Fruit fly (Drosophila melanogaster) whole organism, embryonic: ENCODE measurements around the gene CG14893.

ENCODE experiments used
- BEAF-32 ChIP-seq: fragments of 200-800 bp; sonication (Bioruptor generic); optimal IDR thresholded peaks from 3 replicates; lab custom pipeline; 2017; ENCODE audit warnings: missing biosample characterization, missing genetic modification characterization, mild to moderate bottlenecking, moderate library complexity, missing genetic modification reagents
- CG11085 ChIP-seq: fragments of 200-800 bp; sonication (Bioruptor generic); IDR thresholded peaks from 2 replicates; pipeline ENCODE4 v1.3.6; 2022; ENCODE audit warnings: missing biosample characterization, missing genetic modification characterization
- CG11695 ChIP-seq: fragments of 200-800 bp; sonication (Bioruptor generic); IDR thresholded peaks from 3 replicates; pipeline ENCODE4 v1.3.6; 2022; ENCODE audit warnings: missing biosample characterization, missing genetic modification characterization
- CG12155 ChIP-seq: fragments of 200-800 bp; sonication (Bioruptor generic); optimal IDR thresholded peaks from 3 replicates; lab custom pipeline; 2016; ENCODE audit warnings: missing biosample characterization, missing genetic modification characterization
- CG12659 ChIP-seq: fragments of 200-800 bp; sonication (Bioruptor generic); optimal IDR thresholded peaks from 3 replicates; lab custom pipeline; 2017; ENCODE audit warnings: mild to moderate bottlenecking, missing biosample characterization, missing genetic modification reagents, missing genetic modification characterization
- CG15601 ChIP-seq: fragments of 200-800 bp; sonication (Bioruptor generic); optimal IDR thresholded peaks from 3 replicates; lab custom pipeline; 2019; ENCODE audit warnings: missing biosample characterization, mild to moderate bottlenecking, missing genetic modification characterization, moderate library complexity
- CG1603 ChIP-seq: fragments of 200-800 bp; sonication (Bioruptor generic); optimal IDR thresholded peaks from 2 replicates; lab custom pipeline; 2019; ENCODE audit warnings: missing biosample characterization, mild to moderate bottlenecking, missing genetic modification characterization, moderate library complexity
- CG17829 ChIP-seq: fragments of 200-800 bp; optimal IDR thresholded peaks from 2 replicates; lab custom pipeline; 2019; ENCODE audit warnings: missing biosample characterization, mild to moderate bottlenecking, missing genetic modification characterization, moderate library complexity
- CG18262 ChIP-seq: fragments of 200-800 bp; optimal IDR thresholded peaks from 3 replicates; lab custom pipeline; 2019; ENCODE audit warnings: missing biosample characterization, mild to moderate bottlenecking, missing genetic modification characterization, moderate library complexity
- CG18599 ChIP-seq: fragments of 200-800 bp; sonication (Bioruptor generic); optimal IDR thresholded peaks from 3 replicates; lab custom pipeline; 2017; ENCODE audit warnings: missing biosample characterization, missing genetic modification characterization, mild to moderate bottlenecking, moderate library complexity, missing genetic modification reagents
- CG32767 ChIP-seq: fragments of 200-800 bp; sonication (Bioruptor generic); IDR thresholded peaks from 2 replicates; pipeline ENCODE4 v1.3.6; 2022; ENCODE audit warnings: missing biosample characterization, missing genetic modification characterization
- CG4404 ChIP-seq: fragments of 200-800 bp; sonication (Bioruptor generic); IDR thresholded peaks from 2 replicates; pipeline ENCODE4 v1.3.6; 2022; ENCODE audit warnings: missing biosample characterization, missing genetic modification characterization
- CG4617 ChIP-seq: fragments of 200-800 bp; sonication (Bioruptor generic); optimal IDR thresholded peaks from 3 replicates; lab custom pipeline; 2016; ENCODE audit warnings: missing biosample characterization, missing genetic modification characterization, borderline replicate concordance
- CG4730 ChIP-seq: fragments of 200-800 bp; sonication (Bioruptor generic); IDR thresholded peaks from 2 replicates; pipeline ENCODE4 v1.3.6; 2022; ENCODE audit warnings: missing biosample characterization, missing genetic modification characterization
- CG5953 ChIP-seq: fragments of 200-800 bp; sonication (Bioruptor generic); IDR thresholded peaks from 2 replicates; pipeline ENCODE4 v1.3.6; 2022; ENCODE audit warnings: missing biosample characterization, missing genetic modification characterization
- CG7271 ChIP-seq: fragments of 200-800 bp; sonication (Bioruptor generic); optimal IDR thresholded peaks from 2 replicates; lab custom pipeline; 2018; ENCODE audit warnings: missing biosample characterization, mild to moderate bottlenecking, missing genetic modification characterization, moderate library complexity
- CG7963 ChIP-seq: fragments of 200-800 bp; sonication (Bioruptor generic); IDR thresholded peaks from 3 replicates; pipeline ENCODE4 v1.3.6; 2022; ENCODE audit warnings: missing biosample characterization, missing genetic modification characterization; ENCODE audit not compliant: partially characterized antibody
- CG9797 ChIP-seq: fragments of 200-800 bp; sonication (Bioruptor generic); optimal IDR thresholded peaks from 3 replicates; lab custom pipeline; 2018; ENCODE audit warnings: missing biosample characterization, mild to moderate bottlenecking, missing genetic modification characterization
- CoRest ChIP-seq: fragments of 200-800 bp; sonication (Bioruptor generic); optimal IDR thresholded peaks from 3 replicates; lab custom pipeline; 2018; ENCODE audit warnings: missing biosample characterization, mild to moderate bottlenecking, missing genetic modification characterization, moderate library complexity
- Dll ChIP-seq: fragments of 200-800 bp; sonication (Bioruptor generic); IDR thresholded peaks from 4 replicates; pipeline ENCODE4 v1.3.6; 2022; ENCODE audit warnings: missing biosample characterization, missing genetic modification characterization; ENCODE audit not compliant: partially characterized antibody
- Doc2 ChIP-seq: fragments of 200-800 bp; sonication (Bioruptor generic); IDR thresholded peaks from 2 replicates; pipeline ENCODE4 v1.3.6; 2022; ENCODE audit warnings: missing biosample characterization, missing genetic modification characterization
- Dref ChIP-seq: fragments of 200-800 bp; sonication (Bioruptor generic); IDR thresholded peaks from 2 replicates; pipeline ENCODE4 v1.3.6; 2022; ENCODE audit warnings: missing biosample characterization, missing genetic modification characterization
- E2f2 ChIP-seq: fragments of 200-800 bp; sonication (Bioruptor generic); IDR thresholded peaks from 2 replicates; pipeline ENCODE4 v1.3.6; 2022; ENCODE audit warnings: missing biosample characterization, missing genetic modification characterization
- Ets97D ChIP-seq: fragments of 200-800 bp; sonication (Bioruptor generic); optimal IDR thresholded peaks from 3 replicates; lab custom pipeline; 2016; ENCODE audit warnings: missing biosample characterization, missing genetic modification characterization
- Gug ChIP-seq: fragments of 200-800 bp; sonication (Bioruptor generic); IDR thresholded peaks from 4 replicates; pipeline ENCODE4 v1.3.6; 2022; ENCODE audit warnings: missing biosample characterization, missing genetic modification characterization
- MBD-R2 ChIP-seq: fragments of 200-800 bp; sonication (Bioruptor generic); IDR thresholded peaks from 2 replicates; pipeline ENCODE4 v1.3.6; 2022; ENCODE audit warnings: missing biosample characterization, missing genetic modification characterization
- Mrtf ChIP-seq: fragments of 200-800 bp; sonication (Bioruptor generic); IDR thresholded peaks from 3 replicates; pipeline ENCODE4 v1.3.6; 2022; ENCODE audit warnings: missing biosample characterization, missing genetic modification characterization
- Myb ChIP-seq: fragments of 200-800 bp; sonication (Bioruptor generic); optimal IDR thresholded peaks from 2 replicates; lab custom pipeline; 2016; ENCODE audit warnings: missing biosample characterization, missing genetic modification characterization
- Scr ChIP-seq: fragments of 200-800 bp; sonication (Bioruptor generic); IDR thresholded peaks from 2 replicates; pipeline ENCODE4 v1.3.6; 2022; ENCODE audit warnings: missing biosample characterization, missing genetic modification characterization; ENCODE audit not compliant: partially characterized antibody
- Sin3A ChIP-seq: fragments of >200 bp; optimal IDR thresholded peaks from 2 replicates; lab custom pipeline; 2018
- Sox100B ChIP-seq: fragments of 200-800 bp; sonication (Bioruptor generic); optimal IDR thresholded peaks from 3 replicates; lab custom pipeline; 2018; ENCODE audit warnings: missing biosample characterization, mild to moderate bottlenecking, missing genetic modification characterization
- Sry-δ ChIP-seq: fragments of 200-800 bp; sonication (Bioruptor generic); optimal IDR thresholded peaks from 2 replicates; lab custom pipeline; 2016; ENCODE audit warnings: missing biosample characterization, missing genetic modification characterization
- amos ChIP-seq: fragments of 200-800 bp; sonication (Bioruptor generic); IDR thresholded peaks from 2 replicates; pipeline ENCODE4 v1.3.6; 2022; ENCODE audit warnings: missing biosample characterization, missing genetic modification characterization; ENCODE audit not compliant: partially characterized antibody
- chif ChIP-seq, 2 experiments: fragments of 200-800 bp; sonication (Bioruptor generic); optimal IDR thresholded peaks; 3 replicates each; lab custom pipeline; 2016; ENCODE audit warnings: missing biosample characterization in 2 of 2, missing genetic modification characterization in 2 of 2
- ci ChIP-seq: fragments of 200-800 bp; sonication (Bioruptor generic); IDR thresholded peaks from 3 replicates; pipeline ENCODE4 v1.3.6; 2022; ENCODE audit warnings: missing biosample characterization, missing genetic modification characterization
- corto ChIP-seq: fragments of 200-800 bp; sonication (Bioruptor generic); optimal IDR thresholded peaks from 2 replicates; lab custom pipeline; 2016; ENCODE audit warnings: missing biosample characterization, mild to moderate bottlenecking, missing genetic modification characterization, moderate library complexity
- dm ChIP-seq: fragments of 200-800 bp; sonication (Bioruptor generic); optimal IDR thresholded peaks from 3 replicates; lab custom pipeline; 2016; ENCODE audit warnings: missing biosample characterization, missing genetic modification characterization
- fd3F ChIP-seq: fragments of 200-800 bp; sonication (Bioruptor generic); optimal IDR thresholded peaks from 2 replicates; lab custom pipeline; 2018; ENCODE audit warnings: missing biosample characterization, mild to moderate bottlenecking, missing genetic modification characterization, moderate library complexity
- ftz-f1 ChIP-seq: fragments of 200-800 bp; sonication (Bioruptor generic); optimal IDR thresholded peaks from 2 replicates; lab custom pipeline; 2016; ENCODE audit warnings: missing biosample characterization, missing genetic modification characterization
- nerfin-2 ChIP-seq: fragments of 200-800 bp; sonication (Bioruptor generic); IDR thresholded peaks from 2 replicates; pipeline ENCODE4 v1.3.6; 2022; ENCODE audit warnings: missing biosample characterization, missing genetic modification characterization; ENCODE audit not compliant: partially characterized antibody
- nom ChIP-seq: fragments of 200-800 bp; sonication (Bioruptor generic); optimal IDR thresholded peaks from 2 replicates; lab custom pipeline; 2017; ENCODE audit warnings: missing biosample characterization, missing genetic modification characterization, mild to moderate bottlenecking, moderate library complexity, missing genetic modification reagents
- oc ChIP-seq: fragments of 200-800 bp; sonication (Bioruptor generic); optimal IDR thresholded peaks from 2 replicates; lab custom pipeline; 2018; ENCODE audit warnings: missing biosample characterization, mild to moderate bottlenecking, missing genetic modification characterization, moderate library complexity
- onecut ChIP-seq: fragments of 200-800 bp; sonication (Bioruptor generic); IDR thresholded peaks from 2 replicates; pipeline ENCODE4 v1.3.6; 2022; ENCODE audit warnings: missing biosample characterization, missing genetic modification characterization
- sd ChIP-seq: fragments of 200-800 bp; sonication (Bioruptor generic); optimal IDR thresholded peaks from 3 replicates; lab custom pipeline; 2018; ENCODE audit warnings: missing biosample characterization, mild to moderate bottlenecking, missing genetic modification characterization, moderate library complexity
- sim ChIP-seq: fragments of 200-800 bp; sonication (Bioruptor generic); IDR thresholded peaks from 2 replicates; pipeline ENCODE4 v1.3.6; 2022; ENCODE audit warnings: missing biosample characterization, missing genetic modification characterization
- slp2 ChIP-seq: fragments of 200-800 bp; sonication (Bioruptor generic); optimal IDR thresholded peaks from 2 replicates; lab custom pipeline; 2016; ENCODE audit warnings: missing biosample characterization, missing genetic modification characterization
- sob ChIP-seq: fragments of 200-800 bp; sonication (Bioruptor generic); IDR thresholded peaks from 2 replicates; pipeline ENCODE4 v1.3.6; 2022; ENCODE audit warnings: missing biosample characterization, missing genetic modification characterization
- stwl ChIP-seq: fragments of 200-800 bp; sonication (Bioruptor generic); optimal IDR thresholded peaks from 3 replicates; lab custom pipeline; 2018; ENCODE audit warnings: missing biosample characterization, mild to moderate bottlenecking, missing genetic modification characterization, moderate library complexity
- vvl ChIP-seq: fragments of 200-800 bp; sonication (Bioruptor generic); IDR thresholded peaks from 2 replicates; pipeline ENCODE4 v1.3.6; 2022; ENCODE audit warnings: missing biosample characterization, missing genetic modification characterization
- yki ChIP-seq: fragments of >200 bp; optimal IDR thresholded peaks from 3 replicates; lab custom pipeline; 2018
- zen2 ChIP-seq: fragments of 200-800 bp; sonication (Bioruptor generic); IDR thresholded peaks from 3 replicates; pipeline ENCODE4 v1.3.6; 2022; ENCODE audit warnings: missing biosample characterization, missing genetic modification characterization; ENCODE audit not compliant: partially characterized antibody

CG14893 gene

DNA sequence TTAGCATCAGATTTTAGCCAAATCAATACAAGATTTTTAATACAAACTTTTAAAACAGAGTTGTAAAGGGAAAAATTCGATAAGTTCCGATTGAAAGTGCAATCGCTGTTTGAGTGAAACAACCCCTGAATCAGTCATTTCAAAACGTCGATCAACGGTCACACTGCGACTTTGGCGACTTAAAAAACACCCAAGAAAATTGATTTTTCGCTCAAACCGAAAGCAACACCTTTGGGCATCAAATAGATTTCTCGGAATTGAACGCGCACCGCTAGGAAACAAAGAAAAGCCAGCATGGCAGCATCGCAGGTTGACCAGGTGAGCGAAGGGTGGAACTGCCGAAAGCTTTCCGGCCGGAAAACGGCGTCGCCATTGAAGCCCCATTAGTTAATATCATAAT is 23.0 kb downstream of the CG14893 start, which contains the start of gene Arl6IP1 (continued):
- TF ChIP-seq corto (GFP tag; lab: Kevin White, UChicago) (no peak), CG7963 (0 out of 3 replicates have a peak, but pooled peaks have one; percentile 39), CG18599 (GFP tag; lab: Kevin White, UChicago) (no peak), Dll (GFP tag; lab: Robert Waterston, UW) (peak; percentile 50; the same call in 1 of the 4 replicates), onecut (GFP tag; lab: Robert Waterston, UW) (peak; percentile 97), CG12659 (GFP tag; lab: Kevin White, UChicago) (peak; percentile 32), yki (lab: Kevin White, UChicago) (no peak), CG18262 (tag; lab: Kevin White, UChicago) (no peak), ci (GFP tag; lab: Robert Waterston, UW) (0 out of 3 replicates have a peak, but pooled peaks have one; percentile 19), CoRest (tag; lab: Kevin White, UChicago) (peak; percentile 40), CG1603 (tag; lab: Kevin White, UChicago) (peak; percentile 57), Myb (GFP tag; lab: Kevin White, UChicago) (peak; percentile 72), CG12155 (GFP tag; lab: Kevin White, UChicago) (no peak), nerfin-2 (GFP tag; lab: Robert Waterston, UW) (peak; percentile 47; the same call in 1 of the 2 replicates), BEAF-32 (GFP tag; lab: Kevin White, UChicago) (peak; percentile 51), vvl (GFP tag; lab: Robert Waterston, UW) (0 out of 2 replicates have a peak, but pooled peaks have one; percentile 11), CG7271 (no peak), CG4404 (GFP tag; lab: Robert Waterston, UW) (no peak), Sox100B (GFP tag; lab: Kevin White, UChicago) (no peak), Ets97D (GFP tag; lab: Kevin White, UChicago) (peak; percentile 76), E2f2 (GFP tag; lab: Robert Waterston, UW) (peak; percentile 90), dm (GFP tag; lab: Kevin White, UChicago) (no peak), CG4730 (GFP tag; lab: Robert Waterston, UW) (no peak), CG9797 (peak; percentile 86), sim (GFP tag; lab: Robert Waterston, UW) (no peak), CG5953 (GFP tag; lab: Robert Waterston, UW) (no peak), CG4617 (GFP tag; lab: Kevin White, UChicago) (peak; percentile 67), Sin3A (peak; percentile 36), fd3F (GFP tag; lab: Kevin White, UChicago) (no peak), sd (tag; lab: Kevin White, UChicago) (no peak), CG15601 (tag; lab: Kevin White, UChicago) (peak; percentile 31), CG17829 (tag; lab: Kevin White, UChicago) (peak; percentile 15), Scr (peak; percentile 56), Gug (GFP tag; lab: Robert Waterston, UW) (no peak), stwl (tag; lab: Kevin White, UChicago) (peak; percentile 97), sob (GFP tag; lab: Robert Waterston, UW) (0 out of 2 replicates have a peak, but pooled peaks have one; percentile 26), chif (GFP tag; optimal IDR thresholded peaks at IDR 0.05; lab: Kevin White, UChicago) (no peak), MBD-R2 (GFP tag; lab: Robert Waterston, UW) (peak; percentile 91), zen2 (peak; percentile 47; the same call in 1 of the 3 replicates), Mrtf (GFP tag; lab: Robert Waterston, UW) (no peak), Sry-δ (GFP tag; lab: Kevin White, UChicago) (peak; percentile 62), Doc2 (no peak), CG32767 (no peak), Dref (GFP tag; lab: Robert Waterston, UW) (peak; percentile 88), slp2 (GFP tag; lab: Kevin White, UChicago) (no peak), amos (GFP tag; lab: Robert Waterston, UW) (peak; percentile 39; the same call in 1 of the 2 replicates), nom (peak; percentile 8), oc (tag; lab: Kevin White, UChicago) (no peak), ftz-f1 (no peak), CG11085 (no peak), CG11695 (GFP tag; lab: Robert Waterston, UW) (no peak)
